Worm (Caenorhabditis elegans) whole organism, dauer: ENCODE results near the gene T08B1.4.

Experiments
- unc-62 ChIP-seq: sonication (generic microtip); optimal IDR thresholded peaks from 2 replicates; lab custom pipeline; 2017; ENCODE audit warnings: missing biosample characterization, missing genetic modification reagents, missing genetic modification characterization

The T08B1.4 gene

DNA sequence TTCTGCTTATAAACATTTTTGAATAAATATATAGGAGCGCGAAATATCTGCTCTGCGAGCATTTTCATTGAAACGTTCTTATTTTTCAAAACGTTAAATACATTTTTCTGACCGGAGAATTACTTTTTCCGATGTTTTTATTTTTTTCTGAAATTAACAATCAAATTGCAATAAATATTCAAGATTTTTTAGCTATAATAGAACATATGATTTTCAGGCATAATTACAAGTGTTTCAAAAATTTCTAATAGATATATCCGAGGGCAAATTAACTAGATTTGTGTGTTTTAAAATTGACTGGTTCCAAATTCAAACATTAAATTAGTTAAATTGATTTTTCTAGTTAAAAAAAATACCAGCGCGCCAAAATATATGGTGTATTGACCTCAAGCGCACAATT is at the start of gene T08B1.4:
TSS of gene T08B1.4 (plus strand) at position 301 of the 400 bp plus-strand sequence.
- no peak for TF ChIP-seq unc-62

DNA sequence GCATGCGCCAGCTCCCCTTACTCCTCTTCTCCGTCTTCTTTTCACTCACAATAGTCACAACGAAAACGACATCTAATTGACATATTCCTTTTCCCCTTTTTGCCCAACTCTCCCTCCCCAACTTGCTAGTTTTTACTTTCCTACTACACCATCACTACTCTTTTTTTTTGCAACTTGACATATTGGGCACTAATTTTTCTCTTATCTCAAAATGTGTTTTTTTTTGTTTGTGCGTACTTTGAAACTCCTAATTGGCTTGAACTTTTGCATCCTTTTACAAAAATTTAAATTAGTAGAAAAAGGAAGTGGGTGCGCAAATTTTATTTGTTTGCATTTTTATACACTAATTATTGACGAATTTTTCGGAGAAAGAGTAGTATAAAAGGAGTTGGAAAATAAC is 43.6 kb upstream of the T08B1.4 start:
- TF ChIP-seq unc-62: no peak

DNA sequence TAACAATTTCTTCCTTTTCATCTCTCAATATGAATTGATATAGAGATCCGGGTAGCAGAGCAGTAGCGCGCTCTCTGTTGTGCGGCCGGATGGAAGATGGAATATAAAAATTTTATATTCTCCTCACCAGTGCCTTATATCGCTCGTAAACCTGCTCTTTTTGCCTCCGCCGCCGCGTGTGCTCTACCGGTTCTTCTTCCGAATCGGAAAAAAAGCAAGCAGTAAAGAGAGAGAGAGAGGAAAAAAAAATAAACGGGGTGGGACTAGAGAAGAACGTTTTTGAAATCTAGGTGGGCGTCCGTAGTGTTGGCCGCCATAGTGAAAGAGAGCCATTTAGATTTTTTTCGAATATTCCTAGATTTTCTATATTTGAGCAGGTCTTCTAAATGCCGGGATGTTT is 41.1 kb upstream of the T08B1.4 start, which contains the start of gene glb-25:
TSS of gene glb-25 (plus strand) at position 301 of the 400 bp plus-strand sequence.
- TF ChIP-seq unc-62: no peak

DNA sequence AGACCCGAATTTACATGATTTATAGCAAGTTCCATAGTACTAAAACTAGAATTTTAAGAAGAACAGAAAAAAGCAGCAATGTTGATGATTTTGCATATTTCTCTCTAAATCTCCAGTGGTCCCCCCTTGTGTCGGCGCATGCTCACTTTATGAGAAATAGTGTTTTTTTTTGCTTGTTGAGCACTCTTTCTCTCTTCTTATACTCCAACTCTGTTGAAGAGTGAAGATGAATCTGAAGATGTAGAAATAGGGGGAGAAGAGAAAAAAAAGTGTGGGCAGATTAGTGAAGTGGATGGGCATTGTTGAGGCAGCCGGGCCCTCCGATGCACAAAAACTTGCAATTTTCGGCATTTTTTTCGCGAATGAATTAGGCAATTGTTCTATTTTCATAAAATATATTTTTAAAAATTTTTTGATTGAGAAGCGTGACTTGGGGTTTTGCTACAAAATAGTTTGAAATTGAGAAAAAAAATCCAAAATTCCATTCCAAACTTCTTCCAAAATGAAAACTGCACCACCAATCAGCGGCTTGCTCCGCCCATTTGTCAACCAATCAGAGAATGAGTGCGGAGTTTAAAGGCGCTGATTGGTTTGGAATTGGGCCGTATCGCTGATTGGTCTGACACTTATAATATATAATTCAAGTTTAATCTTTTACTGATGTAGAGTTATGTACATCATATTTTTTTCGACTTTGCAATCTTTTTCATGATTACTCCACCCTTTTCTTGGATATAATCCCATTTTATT is 38.4 kb upstream of the T08B1.4 start:
- TF ChIP-seq unc-62: no peak

DNA sequence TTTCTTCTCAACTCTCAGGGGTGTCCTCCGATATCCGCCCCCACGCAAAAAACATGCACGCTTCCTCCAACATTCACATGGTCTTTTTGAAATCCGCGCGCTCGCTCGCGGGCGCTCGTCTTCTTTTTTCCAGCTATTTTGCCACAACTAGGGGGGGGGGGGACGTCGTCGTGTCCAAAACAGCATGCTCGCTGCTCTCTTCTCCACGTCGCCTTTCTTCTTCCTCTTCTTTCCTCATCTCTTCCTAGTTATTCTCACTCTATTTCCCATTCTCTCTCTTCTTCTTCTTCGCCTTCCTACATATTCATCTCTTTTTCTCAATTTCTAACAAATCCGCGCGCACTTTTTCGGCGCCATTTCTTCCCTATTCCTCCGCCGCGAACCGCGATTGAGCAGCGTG is 35.6 kb upstream of the T08B1.4 start:
- TF ChIP-seq unc-62: no peak

DNA sequence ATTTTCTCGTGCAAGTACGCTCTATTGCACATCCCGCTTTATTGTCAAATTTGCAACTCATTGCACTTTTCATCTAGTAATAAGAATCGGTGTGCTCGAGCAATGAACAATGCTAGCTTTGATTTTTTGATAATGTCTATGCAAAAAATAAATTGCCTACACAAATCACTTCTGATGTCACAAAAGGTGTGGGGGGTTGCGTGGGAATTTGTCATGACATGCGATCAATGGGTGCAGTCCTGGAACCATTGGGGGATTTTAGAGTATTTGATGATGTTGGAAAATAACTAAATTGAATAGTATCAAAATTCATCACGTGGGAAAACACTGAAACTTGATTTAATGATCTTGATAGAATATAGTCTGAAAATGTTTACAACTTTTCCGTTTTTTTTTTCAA is 33.2 kb upstream of the T08B1.4 start:
- TF ChIP-seq unc-62: no peak

DNA sequence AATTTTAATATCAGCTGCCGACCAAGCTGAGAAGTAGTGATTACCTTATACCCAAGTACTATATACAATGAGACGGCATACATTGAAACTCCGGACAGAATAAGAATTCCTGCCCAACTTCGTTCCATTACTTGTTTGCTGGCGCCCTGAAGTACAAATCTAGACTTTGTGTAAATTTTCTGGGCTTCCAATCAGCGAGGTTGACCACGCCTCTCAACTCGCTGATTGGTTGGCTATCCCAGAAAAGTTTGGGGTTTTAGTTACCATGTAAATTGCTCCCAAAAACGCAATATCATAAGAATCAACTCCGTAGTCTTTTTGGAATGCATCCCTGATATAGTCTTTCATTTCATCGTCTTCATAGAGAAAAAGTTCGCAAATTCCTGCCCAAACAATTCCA is 23.8 kb upstream of the T08B1.4 start:
- TF ChIP-seq unc-62: no peak

DNA sequence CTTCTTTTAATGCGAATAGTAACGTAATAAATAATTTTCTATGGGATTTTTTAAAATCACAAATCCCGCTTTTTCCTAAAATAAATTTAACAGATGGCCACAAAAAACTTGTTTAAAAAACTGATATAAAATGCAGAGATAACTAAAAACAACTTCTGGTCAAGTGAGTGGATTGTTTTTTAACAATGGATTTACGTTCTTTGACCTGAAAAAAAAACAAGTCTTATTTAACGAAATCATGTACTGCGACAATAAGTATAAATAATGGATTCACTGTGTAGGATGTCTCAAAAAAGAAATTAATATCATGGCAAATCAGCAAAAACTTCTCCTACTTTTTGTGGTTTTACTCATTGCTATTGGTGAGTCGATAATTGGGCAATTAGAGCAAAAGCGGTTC is 22.0 kb upstream of the T08B1.4 start, which contains the start of gene fipr-25:
TSS of gene fipr-25 (plus strand) at position 301 of the 400 bp plus-strand sequence.
- TF ChIP-seq unc-62: no peak

DNA sequence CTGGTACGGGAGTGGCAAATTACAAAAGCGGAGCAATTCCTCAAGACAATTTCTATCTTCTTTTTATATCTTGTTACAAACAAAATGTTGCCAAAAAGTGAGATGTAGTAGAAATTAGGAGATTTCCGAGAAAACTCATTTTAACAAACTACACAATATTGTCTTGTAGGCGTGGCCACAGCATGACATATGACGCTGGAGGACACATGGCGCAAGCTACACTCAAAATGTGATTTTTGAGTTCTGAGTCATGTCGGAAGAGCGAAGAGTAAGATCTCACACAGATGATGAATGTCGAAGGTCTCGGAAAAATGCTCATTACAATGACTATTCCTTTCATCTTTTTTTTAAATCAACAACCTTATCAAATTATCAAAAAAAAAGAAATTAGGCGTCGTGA is 17.6 kb upstream of the T08B1.4 start, which contains the start of gene Y40B10B.1:
TSS of gene Y40B10B.1 (minus strand) at position 101 of the 400 bp plus-strand sequence.
- no peak for TF ChIP-seq unc-62

DNA sequence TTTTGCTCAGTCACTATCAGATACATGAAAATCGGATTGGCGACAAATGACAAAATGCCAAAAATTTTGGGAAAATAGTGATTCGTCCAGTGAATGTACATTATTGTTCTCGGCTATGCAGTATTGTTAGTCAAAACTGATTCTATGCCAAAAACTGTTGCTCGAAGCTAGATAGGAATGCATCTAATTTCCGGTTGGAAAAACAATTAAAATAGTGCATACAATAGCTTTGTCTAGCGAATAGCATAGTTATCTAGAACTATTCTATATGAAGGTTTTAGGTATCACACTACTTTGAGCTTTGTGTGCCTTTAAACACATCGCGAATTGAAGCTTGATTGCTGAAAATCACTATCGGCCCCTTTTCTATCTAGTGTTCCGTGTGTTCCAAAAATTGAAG is 14.3 kb upstream of the T08B1.4 start, which contains the start of gene srj-15:
TSS of gene srj-15 (minus strand) at position 101 of the 400 bp plus-strand sequence.
- TF ChIP-seq unc-62: no peak

DNA sequence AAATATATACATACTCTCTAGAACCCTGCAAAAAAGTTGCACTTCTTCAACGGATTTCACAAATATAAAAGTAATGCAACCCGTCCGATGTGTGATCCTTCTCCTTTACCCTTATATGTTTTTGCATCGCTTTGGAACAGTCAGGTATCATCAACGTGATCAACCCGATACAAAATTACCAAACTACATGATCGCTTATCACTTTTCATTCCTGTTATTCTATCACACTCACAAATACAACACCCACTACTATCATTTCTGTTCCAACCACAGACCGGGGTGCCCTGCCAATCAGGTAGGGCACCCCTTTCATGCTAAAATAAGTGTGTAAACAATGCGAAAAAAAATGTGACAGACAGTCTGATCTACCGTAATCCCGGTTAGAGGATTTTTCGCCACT is 12.1 kb upstream of the T08B1.4 start:
- no peak for TF ChIP-seq unc-62

DNA sequence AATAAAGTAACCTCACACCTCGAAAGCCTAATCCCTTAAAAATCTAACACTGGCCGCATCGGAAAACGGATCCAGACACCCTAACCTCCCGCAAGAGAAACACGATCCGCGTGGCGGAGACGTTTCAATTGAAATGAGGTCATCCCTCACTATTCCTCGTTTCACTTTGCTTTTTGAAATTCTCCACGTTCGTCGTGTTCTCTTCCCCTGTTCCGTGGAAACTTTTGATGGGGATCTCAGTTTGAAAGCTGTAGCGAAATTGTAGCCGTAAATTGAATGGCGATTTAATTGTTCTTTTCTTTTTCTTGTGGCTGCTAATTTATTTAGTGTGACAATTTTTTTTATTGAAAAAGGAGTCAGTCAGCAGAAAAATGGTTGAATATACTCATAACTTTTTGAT is 10.3 kb upstream of the T08B1.4 start:
- TF ChIP-seq unc-62: no peak

DNA sequence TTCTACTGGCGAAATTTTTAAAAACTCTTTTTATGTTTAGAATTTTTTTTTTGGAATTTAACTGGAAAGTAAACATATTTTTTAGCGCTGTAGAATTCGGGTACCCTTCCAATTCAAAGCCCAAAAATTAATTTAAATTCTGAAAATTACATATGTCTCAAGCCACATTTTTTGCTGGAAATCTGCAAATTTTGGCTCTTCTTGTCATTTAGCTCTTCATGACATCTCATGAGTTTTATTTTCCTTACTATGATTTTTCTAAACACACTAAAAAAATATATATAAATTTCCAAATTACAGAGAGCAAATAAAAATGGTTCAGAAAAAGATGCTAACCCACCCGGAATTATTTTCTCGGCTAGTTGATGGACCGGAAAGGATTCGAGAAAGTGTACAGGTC is 9.8 kb upstream of the T08B1.4 start, which contains the start of gene acs-3:
TSS of gene acs-3 (plus strand) at position 301 of the 400 bp plus-strand sequence.
- TF ChIP-seq unc-62: no peak

DNA sequence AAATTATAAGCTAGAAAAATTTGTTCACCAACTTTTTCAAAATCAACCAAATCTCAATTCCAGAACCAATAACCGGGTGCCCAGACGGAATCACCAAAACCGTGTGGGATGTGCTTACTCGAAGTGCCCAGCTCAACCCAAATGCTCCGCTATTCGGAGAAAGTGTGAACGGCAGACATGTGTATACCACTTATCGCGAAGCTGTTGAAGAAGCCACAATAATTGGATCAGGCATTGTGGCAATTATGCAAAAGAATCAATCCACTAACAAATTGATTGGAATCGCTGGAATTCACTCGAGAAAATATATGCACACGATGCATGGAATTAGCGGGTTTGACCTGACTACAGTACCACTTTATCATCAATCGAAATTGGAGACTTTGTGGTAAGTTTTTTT is 9.4 kb upstream of the T08B1.4 start:
- TF ChIP-seq unc-62: no peak

DNA sequence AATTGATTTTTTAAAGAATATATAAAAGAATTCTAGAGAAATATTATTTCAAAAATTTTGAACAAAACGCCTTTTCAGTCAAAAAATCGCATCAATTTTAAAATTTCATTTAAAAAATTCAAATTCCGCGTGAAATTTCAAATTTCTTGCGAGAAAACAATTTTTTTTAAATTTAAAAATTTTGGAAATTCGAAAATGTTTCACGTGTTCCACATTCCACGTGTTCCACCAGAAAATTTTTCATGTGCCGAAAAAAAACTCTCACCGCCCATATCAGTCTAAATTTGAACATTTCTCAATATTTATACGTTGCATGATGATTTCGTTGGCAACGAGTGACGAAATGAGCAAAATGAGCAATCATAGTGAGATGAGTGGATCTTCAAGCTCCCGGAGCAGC is 4.0 kb upstream of the T08B1.4 start, which contains the start of gene fbxa-201:
TSS of gene fbxa-201 (plus strand) at position 301 of the 400 bp plus-strand sequence.
- no peak for TF ChIP-seq unc-62

DNA sequence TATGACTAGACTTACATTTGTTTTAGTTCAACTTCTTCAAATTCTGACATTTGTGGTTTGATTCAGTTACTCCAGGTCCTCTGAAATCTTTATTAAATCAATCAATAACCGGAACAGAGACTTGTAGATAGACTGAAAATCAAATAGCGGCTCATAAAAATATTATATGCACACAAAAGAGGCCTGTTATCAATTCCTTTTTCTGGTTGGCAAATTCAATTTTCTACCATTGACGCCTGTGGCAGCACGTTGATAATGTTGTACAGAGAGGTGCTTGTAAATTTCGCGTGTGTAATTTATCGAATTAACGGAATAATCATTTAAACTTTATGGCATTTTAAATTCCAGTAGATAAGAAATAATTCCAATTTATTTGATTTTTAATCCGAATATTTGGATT is 7.9 kb downstream of the T08B1.4 start, which contains the start of gene T08B1.1:
TSS of gene T08B1.1 (minus strand) at position 92 of the 400 bp plus-strand sequence.
- no peak for TF ChIP-seq unc-62

DNA sequence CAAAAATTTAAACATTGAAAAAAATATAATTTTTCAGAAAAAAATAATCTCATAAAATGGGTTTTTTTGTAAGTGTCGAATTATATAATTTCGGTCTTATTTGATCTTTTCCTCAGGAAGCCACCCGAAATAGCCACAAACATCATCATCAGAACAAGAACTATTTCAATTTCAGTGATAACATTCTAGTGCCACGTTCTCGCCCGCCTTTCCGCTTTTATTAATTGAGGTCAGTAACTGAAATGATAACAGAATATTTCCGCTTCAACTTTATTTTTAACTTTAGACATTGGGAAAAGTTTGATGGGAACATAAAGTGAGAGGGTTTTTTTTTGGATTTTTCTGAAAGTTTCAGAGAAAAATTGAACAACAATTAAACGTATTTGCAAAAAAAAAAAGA is 10.2 kb downstream of the T08B1.4 start:
- TF ChIP-seq unc-62: no peak

DNA sequence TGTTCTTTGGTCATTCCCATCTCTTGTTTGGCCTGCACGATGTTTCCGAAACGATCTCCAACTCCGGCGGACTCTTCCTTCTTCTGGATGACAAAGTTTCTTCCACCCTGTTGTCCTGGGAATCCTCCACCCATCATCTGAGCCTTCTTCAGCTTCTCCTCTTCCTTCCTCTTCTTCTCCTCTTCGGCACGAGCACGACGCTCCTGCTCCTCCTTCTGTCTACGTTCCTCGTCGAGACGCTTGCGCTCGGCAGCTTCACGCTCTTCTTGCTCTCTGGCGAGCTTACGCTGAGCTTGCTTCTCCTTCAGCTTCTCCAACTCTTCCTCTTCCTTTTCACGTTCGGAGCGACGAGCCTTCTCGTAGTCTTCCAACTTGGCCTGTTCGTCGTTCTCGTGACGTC is 12.3 kb downstream of the T08B1.4 start:
- no peak for TF ChIP-seq unc-62
